Fruit fly (Drosophila melanogaster) whole organism, prepupa: Measurements from ENCODE around the gene CG13898.

Experiments
- Blimp-1 ChIP-seq: fragments of 200-800 bp; sonication (Bioruptor generic); optimal IDR thresholded peaks from 3 replicates; lab custom pipeline; 2017; ENCODE audit warnings: missing biosample characterization, missing genetic modification characterization, mild to moderate bottlenecking, moderate library complexity, missing genetic modification reagents
- CG10631 ChIP-seq: fragments of 200-800 bp; sonication (Bioruptor generic); optimal IDR thresholded peaks from 2 replicates; lab custom pipeline; 2016; ENCODE audit warnings: missing biosample characterization, missing genetic modification characterization
- CG10669 ChIP-seq: fragments of 200-800 bp; sonication (Bioruptor generic); optimal IDR thresholded peaks from 3 replicates; lab custom pipeline; 2018; ENCODE audit warnings: missing biosample characterization, mild to moderate bottlenecking, missing genetic modification characterization, moderate library complexity
- CG11294 ChIP-seq: fragments of 200-800 bp; sonication (Bioruptor generic); IDR thresholded peaks from 2 replicates; pipeline ENCODE4 v1.3.6; 2022; ENCODE audit warnings: missing biosample characterization, missing genetic modification characterization
- CG11762 ChIP-seq: fragments of 200-800 bp; sonication (Bioruptor generic); optimal IDR thresholded peaks from 3 replicates; lab custom pipeline; 2016; ENCODE audit warnings: missing biosample characterization, missing genetic modification characterization; ENCODE audit not compliant: insufficient read depth
- CG11902 ChIP-seq: fragments of 200-800 bp; sonication (Bioruptor generic); optimal IDR thresholded peaks from 3 replicates; lab custom pipeline; 2016; ENCODE audit warnings: missing biosample characterization, missing genetic modification characterization
- CG1621 ChIP-seq: fragments of 200-800 bp; sonication (Bioruptor generic); optimal IDR thresholded peaks from 3 replicates; lab custom pipeline; 2018; ENCODE audit warnings: missing biosample characterization, mild to moderate bottlenecking, missing genetic modification characterization
- CG16779 ChIP-seq: fragments of 200-800 bp; sonication (Bioruptor generic); optimal IDR thresholded peaks from 3 replicates; lab custom pipeline; 2017; ENCODE audit warnings: missing biosample characterization, mild to moderate bottlenecking, missing genetic modification characterization
- CG3032 ChIP-seq: fragments of 200-800 bp; optimal IDR thresholded peaks from 2 replicates; lab custom pipeline; 2019; ENCODE audit warnings: missing biosample characterization, mild to moderate bottlenecking, missing genetic modification characterization, moderate library complexity
- CG31627 ChIP-seq: fragments of 200-800 bp; sonication (Bioruptor generic); optimal IDR thresholded peaks from 3 replicates; lab custom pipeline; 2016; ENCODE audit warnings: missing biosample characterization, missing genetic modification characterization
- CG6163 ChIP-seq: fragments of 200-800 bp; sonication (Bioruptor generic); IDR thresholded peaks from 3 replicates; pipeline ENCODE4 v1.3.6; 2022; ENCODE audit warnings: missing biosample characterization, missing genetic modification characterization
- CG6276 ChIP-seq: fragments of 200-800 bp; sonication (Bioruptor generic); optimal IDR thresholded peaks from 2 replicates; lab custom pipeline; 2017; ENCODE audit warnings: missing biosample characterization, mild to moderate bottlenecking, missing genetic modification characterization
- CG6792 ChIP-seq: fragments of 200-800 bp; sonication (Bioruptor generic); optimal IDR thresholded peaks from 3 replicates; lab custom pipeline; 2016; ENCODE audit warnings: missing biosample characterization, missing genetic modification characterization
- CG6854 ChIP-seq: fragments of 200-800 bp; sonication (Bioruptor generic); optimal IDR thresholded peaks from 2 replicates; lab custom pipeline; 2017; ENCODE audit warnings: missing biosample characterization, mild to moderate bottlenecking, missing genetic modification characterization
- CG7368 ChIP-seq: fragments of 200-800 bp; sonication (Bioruptor generic); optimal IDR thresholded peaks from 3 replicates; lab custom pipeline; 2016; ENCODE audit warnings: missing biosample characterization, missing genetic modification characterization
- CG8632 ChIP-seq: fragments of 200-800 bp; sonication (Bioruptor generic); optimal IDR thresholded peaks from 3 replicates; lab custom pipeline; 2016; ENCODE audit warnings: missing biosample characterization, missing genetic modification characterization
- CG9139 ChIP-seq: fragments of 200-800 bp; sonication (Bioruptor generic); optimal IDR thresholded peaks from 3 replicates; lab custom pipeline; 2017; ENCODE audit warnings: missing biosample characterization, mild to moderate bottlenecking, missing genetic modification characterization
- Eip75B ChIP-seq: fragments of 200-800 bp; sonication (Bioruptor generic); optimal IDR thresholded peaks from 3 replicates; lab custom pipeline; 2016; ENCODE audit warnings: missing biosample characterization, missing genetic modification characterization
- Eip93F ChIP-seq: fragments of 200-800 bp; sonication (Bioruptor generic); optimal IDR thresholded peaks from 2 replicates; lab custom pipeline; 2016; ENCODE audit warnings: missing biosample characterization, mild to moderate bottlenecking, missing genetic modification characterization
- Ets21C ChIP-seq: fragments of 200-800 bp; sonication (Bioruptor generic); optimal IDR thresholded peaks from 3 replicates; lab custom pipeline; 2016; ENCODE audit warnings: missing biosample characterization, missing genetic modification characterization
- Ets96B ChIP-seq: fragments of 200-800 bp; optimal IDR thresholded peaks from 2 replicates; lab custom pipeline; 2019; ENCODE audit warnings: missing biosample characterization, mild to moderate bottlenecking, missing genetic modification characterization, moderate library complexity
- Gug ChIP-seq: fragments of 200-800 bp; sonication (Bioruptor generic); IDR thresholded peaks from 2 replicates; pipeline ENCODE4 v1.3.6; 2022; ENCODE audit warnings: missing biosample characterization, missing genetic modification characterization
- Hr38 ChIP-seq: sonication (Bioruptor generic); optimal IDR thresholded peaks from 2 replicates; lab custom pipeline; 2016; ENCODE audit warnings: missing biosample characterization, missing genetic modification characterization
- Hr39 ChIP-seq: fragments of 200-800 bp; sonication (Bioruptor generic); optimal IDR thresholded peaks from 2 replicates; lab custom pipeline; 2016; ENCODE audit warnings: missing biosample characterization, missing genetic modification characterization
- OdsH ChIP-seq: fragments of 200-800 bp; sonication (Bioruptor generic); optimal IDR thresholded peaks from 3 replicates; lab custom pipeline; 2016; ENCODE audit warnings: missing biosample characterization, missing genetic modification characterization
- Smox ChIP-seq: fragments of 200-800 bp; sonication (Bioruptor generic); optimal IDR thresholded peaks from 3 replicates; lab custom pipeline; 2016; ENCODE audit warnings: missing biosample characterization, missing genetic modification characterization
- Sox102F ChIP-seq: fragments of 200-800 bp; sonication (Bioruptor generic); optimal IDR thresholded peaks from 2 replicates; lab custom pipeline; 2016; ENCODE audit warnings: missing biosample characterization, mild to moderate bottlenecking, missing genetic modification characterization
- Sox14 ChIP-seq: fragments of 200-800 bp; sonication (Bioruptor generic); optimal IDR thresholded peaks from 3 replicates; lab custom pipeline; 2016; ENCODE audit warnings: missing biosample characterization, missing genetic modification characterization
- Sox15 ChIP-seq: fragments of 200-800 bp; sonication (Bioruptor generic); optimal IDR thresholded peaks from 3 replicates; lab custom pipeline; 2016; ENCODE audit warnings: missing biosample characterization, missing genetic modification characterization
- acj6 ChIP-seq: fragments of 200-800 bp; sonication (Bioruptor generic); optimal IDR thresholded peaks from 3 replicates; lab custom pipeline; 2016; ENCODE audit warnings: missing biosample characterization, missing genetic modification characterization
- cyc ChIP-seq: fragments of 200-800 bp; sonication (Bioruptor generic); optimal IDR thresholded peaks from 3 replicates; lab custom pipeline; 2016; ENCODE audit warnings: missing biosample characterization, missing genetic modification characterization
- dac ChIP-seq: fragments of 200-800 bp; sonication (Bioruptor generic); optimal IDR thresholded peaks from 2 replicates; lab custom pipeline; 2017; ENCODE audit warnings: missing biosample characterization, mild to moderate bottlenecking, missing genetic modification characterization
- dsx ChIP-seq: fragments of 200-800 bp; optimal IDR thresholded peaks from 3 replicates; lab custom pipeline; 2019; ENCODE audit warnings: missing biosample characterization, mild to moderate bottlenecking, missing genetic modification characterization, moderate library complexity; ENCODE audit not compliant: poor library complexity, severe bottlenecking
- eg ChIP-seq: fragments of 200-800 bp; sonication (Bioruptor generic); IDR thresholded peaks from 3 replicates; pipeline ENCODE4 v1.3.6; 2022; ENCODE audit warnings: missing biosample characterization, missing genetic modification characterization
- esn ChIP-seq: fragments of 200-800 bp; sonication (Bioruptor generic); optimal IDR thresholded peaks from 2 replicates; lab custom pipeline; 2016; ENCODE audit warnings: missing biosample characterization, mild to moderate bottlenecking, missing genetic modification characterization, moderate library complexity
- fd59A ChIP-seq: fragments of 200-800 bp; sonication (Bioruptor generic); optimal IDR thresholded peaks from 2 replicates; lab custom pipeline; 2017; ENCODE audit warnings: missing biosample characterization, mild to moderate bottlenecking, missing genetic modification characterization, missing genetic modification reagents
- fd85E ChIP-seq: fragments of 200-800 bp; sonication (Bioruptor generic); optimal IDR thresholded peaks from 3 replicates; lab custom pipeline; 2016; ENCODE audit warnings: missing biosample characterization, missing genetic modification characterization
- fkh ChIP-seq: fragments of 200-800 bp; sonication (Bioruptor generic); optimal IDR thresholded peaks from 3 replicates; lab custom pipeline; 2017; ENCODE audit warnings: missing biosample characterization, mild to moderate bottlenecking, missing genetic modification characterization, moderate library complexity
- lz ChIP-seq: fragments of 200-800 bp; sonication (Bioruptor generic); optimal IDR thresholded peaks from 3 replicates; lab custom pipeline; 2016; ENCODE audit warnings: missing biosample characterization, missing genetic modification characterization
- net ChIP-seq: fragments of 200-800 bp; sonication (Bioruptor generic); optimal IDR thresholded peaks from 3 replicates; lab custom pipeline; 2016; ENCODE audit warnings: missing biosample characterization, missing genetic modification characterization
- pdm3 ChIP-seq: fragments of 200-800 bp; sonication (Bioruptor generic); optimal IDR thresholded peaks from 3 replicates; lab custom pipeline; 2016; ENCODE audit warnings: missing biosample characterization, missing genetic modification characterization
- salr ChIP-seq, 2 experiments: fragments of 200-800 bp; sonication (Bioruptor generic); optimal IDR thresholded peaks; 3 replicates each; lab custom pipeline; 2016 to 2018; ENCODE audit warnings: missing biosample characterization in 2 of 2, missing genetic modification characterization in 2 of 2, mild to moderate bottlenecking in 1 of 2
- spab ChIP-seq: fragments of 200-800 bp; sonication (Bioruptor generic); optimal IDR thresholded peaks from 2 replicates; lab custom pipeline; 2017; ENCODE audit warnings: missing biosample characterization, mild to moderate bottlenecking, missing genetic modification characterization, missing genetic modification reagents
- ss ChIP-seq, 2 experiments: fragments of 200-800 bp; sonication (Bioruptor generic); optimal IDR thresholded peaks; 2 replicates in 1 of 2; 3 replicates in 1 of 2; lab custom pipeline; 2017 to 2018; ENCODE audit warnings: mild to moderate bottlenecking in 2 of 2, missing biosample characterization in 2 of 2, missing genetic modification characterization in 2 of 2, moderate library complexity in 1 of 2
- topi ChIP-seq: fragments of 200-800 bp; sonication (Bioruptor generic); optimal IDR thresholded peaks from 3 replicates; lab custom pipeline; 2016; ENCODE audit warnings: missing biosample characterization, missing genetic modification characterization
- vri ChIP-seq: fragments of 200-800 bp; sonication (Bioruptor generic); optimal IDR thresholded peaks from 3 replicates; lab custom pipeline; 2016; ENCODE audit warnings: missing biosample characterization, mild to moderate bottlenecking, missing genetic modification characterization

Gene CG13898

DNA sequence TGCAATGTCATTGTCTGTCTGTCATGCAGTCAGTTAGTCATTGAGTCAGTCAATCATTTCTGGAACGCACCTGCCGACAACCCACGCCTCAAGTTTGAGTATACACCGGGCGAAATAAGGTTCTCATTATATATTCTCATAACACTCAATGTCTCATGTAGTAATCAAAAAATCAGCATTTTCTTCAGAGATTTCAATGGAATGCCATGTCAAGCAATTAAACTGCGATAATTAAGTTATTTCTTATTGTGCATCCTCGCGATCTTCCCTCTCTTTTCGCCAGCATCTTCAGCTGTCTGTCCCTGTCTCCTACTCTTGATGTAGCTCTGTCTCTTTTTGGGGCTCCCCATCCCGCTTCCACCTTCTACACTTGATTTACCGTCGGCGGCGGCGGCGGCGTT, 26.6 kb downstream of the CG13898 start (continued):
- TF ChIP-seq CG10631 (GFP tag; lab: Kevin White, UChicago): peak; percentile 76
- TF ChIP-seq Smox (GFP tag; lab: Kevin White, UChicago): peak; percentile 70
- TF ChIP-seq CG7368 (GFP tag; lab: Kevin White, UChicago): peak; percentile 77
- no peak for TF ChIP-seq fkh
- peak; percentile 80 for TF ChIP-seq CG6792 (GFP tag; lab: Kevin White, UChicago)
- TF ChIP-seq Sox14 (GFP tag; lab: Kevin White, UChicago): peak; percentile 74
- TF ChIP-seq CG10669 (GFP tag; lab: Kevin White, UChicago): peak; percentile 69
- TF ChIP-seq net (GFP tag; lab: Kevin White, UChicago): peak; percentile 77
- TF ChIP-seq CG11902 (GFP tag; lab: Kevin White, UChicago): peak; percentile 75
- peak; percentile 62 for TF ChIP-seq Gug (GFP tag; lab: Robert Waterston, UW)
- TF ChIP-seq spab: peak; percentile 53
- peak; percentile 79 for TF ChIP-seq esn (GFP tag; lab: Kevin White, UChicago)
- peak; percentile 53 for TF ChIP-seq vri (GFP tag; lab: Kevin White, UChicago)
- peak; percentile 66 for TF ChIP-seq Ets21C (GFP tag; lab: Kevin White, UChicago)
- peak; percentile 77 for TF ChIP-seq Eip75B (GFP tag; lab: Kevin White, UChicago)
- peak; percentile 70 for TF ChIP-seq Sox15 (GFP tag; lab: Kevin White, UChicago)
- no peak for TF ChIP-seq Eip93F (GFP tag; lab: Kevin White, UChicago)
- peak; percentile 77 for TF ChIP-seq CG8632 (GFP tag; lab: Kevin White, UChicago)
- peak; percentile 60 for TF ChIP-seq Ets96B (tag; lab: Kevin White, UChicago)
- TF ChIP-seq Sox102F: peak; percentile 74

DNA sequence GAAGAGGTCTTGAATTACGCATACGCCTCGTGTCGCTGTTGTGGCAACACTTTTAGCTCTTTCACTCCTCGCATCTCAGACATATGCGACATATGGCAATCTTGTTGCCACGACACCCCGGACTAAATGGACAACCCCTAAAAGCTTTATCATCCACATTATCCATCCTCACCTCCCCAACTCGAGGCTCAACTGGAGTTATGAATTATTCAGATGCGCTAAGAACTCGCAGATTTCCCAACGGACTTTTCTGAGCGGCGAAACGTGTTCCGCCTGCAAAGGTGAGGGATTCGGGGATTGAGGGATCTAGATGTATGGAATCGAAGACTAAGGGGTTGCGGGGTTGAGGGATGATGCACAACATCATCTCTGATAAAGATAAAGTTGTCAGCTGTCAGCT, 27.2 kb downstream of the CG13898 start:
- TF ChIP-seq eg (GFP tag; lab: Robert Waterston, UW): no peak
- TF ChIP-seq cyc (GFP tag; lab: Kevin White, UChicago): no peak
- no peak for TF ChIP-seq fd85E
- TF ChIP-seq ss (GFP tag; optimal IDR thresholded peaks at IDR 0.05; lab: Kevin White, UChicago): no peak
- TF ChIP-seq CG11294: no peak

DNA sequence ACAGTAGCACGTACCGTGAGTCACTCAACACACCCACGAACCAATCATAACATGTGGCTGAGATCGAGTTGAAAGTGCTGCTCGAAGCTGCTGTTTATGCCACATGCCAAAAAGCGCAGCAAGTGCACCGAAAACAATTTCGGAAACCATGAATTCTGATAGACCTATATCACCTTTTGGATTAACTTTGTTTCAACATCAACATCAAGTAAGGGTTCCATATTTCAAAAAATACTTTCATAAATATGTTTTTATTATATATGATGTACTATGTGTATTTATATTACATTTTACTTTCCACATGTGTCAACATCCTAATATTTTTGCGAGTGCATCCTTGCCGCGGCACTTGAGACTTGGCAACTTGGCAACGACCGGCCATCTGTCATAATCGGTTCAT, 27.6 kb downstream of the CG13898 start:
- peak; percentile 42 for TF ChIP-seq CG10631 (GFP tag; lab: Kevin White, UChicago)
- peak; percentile 43 for TF ChIP-seq acj6 (GFP tag; lab: Kevin White, UChicago)
- no peak for TF ChIP-seq Eip75B (GFP tag; lab: Kevin White, UChicago)
- peak; percentile 3 for TF ChIP-seq lz (GFP tag; lab: Kevin White, UChicago)
- TF ChIP-seq Hr39 (GFP tag; lab: Kevin White, UChicago): peak; percentile 27
- peak; percentile 48 for TF ChIP-seq CG6854 (GFP tag; lab: Kevin White, UChicago)
- TF ChIP-seq dac: no peak
- peak; percentile 39 for TF ChIP-seq net (GFP tag; lab: Kevin White, UChicago)
- TF ChIP-seq Gug (GFP tag; lab: Robert Waterston, UW): no peak
- peak; percentile 7 for TF ChIP-seq CG11762 (GFP tag; lab: Kevin White, UChicago)
- peak in 1 of 2 experiments; percentile 26 for TF ChIP-seq salr (GFP tag; optimal IDR thresholded peaks at IDR 0.05; lab: Kevin White, UChicago)
- TF ChIP-seq CG16779 (tag; lab: Kevin White, UChicago): no peak
- no peak for TF ChIP-seq CG31627 (GFP tag; lab: Kevin White, UChicago)
- TF ChIP-seq esn (GFP tag; lab: Kevin White, UChicago): peak; percentile 62
- peak; percentile 41 for TF ChIP-seq CG6276 (GFP tag; lab: Kevin White, UChicago)
- peak in 1 of 2 experiments; percentile 59 for TF ChIP-seq ss (GFP tag; optimal IDR thresholded peaks at IDR 0.05; lab: Kevin White, UChicago)
- no peak for TF ChIP-seq pdm3 (GFP tag; lab: Kevin White, UChicago)
- peak; percentile 51; the same call in 1 of the 3 replicates for TF ChIP-seq CG6163
- peak; percentile 61 for TF ChIP-seq OdsH
- TF ChIP-seq CG11294: no peak
- TF ChIP-seq Eip93F (GFP tag; lab: Kevin White, UChicago): peak; percentile 24
- TF ChIP-seq CG1621: peak; percentile 11
- peak; percentile 49 for TF ChIP-seq CG6792 (GFP tag; lab: Kevin White, UChicago)
- TF ChIP-seq topi (GFP tag; lab: Kevin White, UChicago): peak; percentile 47
- TF ChIP-seq dsx (GFP tag; lab: Kevin White, UChicago): peak; percentile 53
- peak; percentile 6 for TF ChIP-seq CG11902 (GFP tag; lab: Kevin White, UChicago)
- TF ChIP-seq fkh: no peak
- TF ChIP-seq Hr38 (GFP tag; lab: Kevin White, UChicago): no peak
- no peak for TF ChIP-seq Blimp-1 (GFP tag; lab: Kevin White, UChicago)
- peak; percentile 37 for TF ChIP-seq Smox (GFP tag; lab: Kevin White, UChicago)
- peak; percentile 16 for TF ChIP-seq fd59A (GFP tag; lab: Kevin White, UChicago)
- TF ChIP-seq CG3032 (tag; lab: Kevin White, UChicago): peak; percentile 48
- no peak for TF ChIP-seq CG9139 (GFP tag; lab: Kevin White, UChicago)
- peak; percentile 25 for TF ChIP-seq vri (GFP tag; lab: Kevin White, UChicago)
